Fruit fly (Drosophila melanogaster): Measurements from ENCODE around the gene fabp.

fabp gene

dm6 chr3R:11568873-11569450, 2.1 kb upstream of the fabp start, which contains the start of gene Mrp4 (continued):
- TF ChIP-seq lola (GFP tag; optimal IDR thresholded peaks at IDR 0.05) (no peak), CG18599 (GFP tag; optimal IDR thresholded peaks at IDR 0.05) (peak; percentile 54), CG11560 (tag; IDR thresholded peaks at IDR 0.05) (no peak), nerfin-1 (tag; optimal IDR thresholded peaks at IDR 0.05) (no peak), zen (tag; optimal IDR thresholded peaks at IDR 0.05) (no peak), CG8944 (GFP tag; optimal IDR thresholded peaks at IDR 0.05) (no peak), Ada2b (GFP tag; IDR thresholded peaks at IDR 0.05) (peak; percentile 15; the same call in 1 of the 2 replicates), CG6765 (GFP tag; optimal IDR thresholded peaks at IDR 0.05) (peak; percentile 48), h (optimal IDR thresholded peaks at IDR 0.05) (no peak), CG3995 (GFP tag; optimal IDR thresholded peaks at IDR 0.05) (peak; percentile 71), ems (GFP tag; optimal IDR thresholded peaks at IDR 0.05) (no peak), caup (GFP tag; optimal IDR thresholded peaks at IDR 0.05; ENCODE audit: severe bottlenecking) (peak; percentile 45), CG16813 (GFP tag; IDR thresholded peaks at IDR 0.05; ENCODE audit: partially characterized antibody) (0 out of 3 replicates have a peak, but pooled peaks have one; percentile 21), ken (GFP tag; IDR thresholded peaks at IDR 0.05) (no peak), E2f1 (GFP tag; IDR thresholded peaks at IDR 0.05) (no peak; the same call in 1 of the 2 replicates), Side (GFP tag; optimal IDR thresholded peaks at IDR 0.05) (peak; percentile 46), D19A (tag; optimal IDR thresholded peaks at IDR 0.05) (peak; percentile 10), odd (GFP tag; optimal IDR thresholded peaks at IDR 0.05) (peak; percentile 76), klu (GFP tag; IDR thresholded peaks at IDR 0.05) (no peak), CG4328 (GFP tag; optimal IDR thresholded peaks at IDR 0.05) (no peak), cad (GFP tag; optimal IDR thresholded peaks at IDR 0.05) (no peak), fd3F (GFP tag; optimal IDR thresholded peaks at IDR 0.05) (no peak), B-H2 (GFP tag; optimal IDR thresholded peaks at IDR 0.05) (peak; percentile 52), Pdp1 (GFP tag; optimal IDR thresholded peaks at IDR 0.05) (peak in 1 of 2 experiments; percentile 56), row (GFP tag; IDR thresholded peaks at IDR 0.05) (no peak; the same call in 2 of the 3 replicates), CG10979 (tag; optimal IDR thresholded peaks at IDR 0.05) (no peak), gem (tag; optimal IDR thresholded peaks at IDR 0.05) (no peak), CG15696 (tag; optimal IDR thresholded peaks at IDR 0.05) (no peak), lab (GFP tag; optimal IDR thresholded peaks at IDR 0.05) (peak; percentile 64), CG13296 (GFP tag; optimal IDR thresholded peaks at IDR 0.05) (peak; percentile 80), insv (GFP tag; optimal IDR thresholded peaks at IDR 0.05) (peak in 1 of 2 experiments; percentile 6), dpn (GFP tag; optimal IDR thresholded peaks at IDR 0.05) (no peak), Xbp1 (GFP tag; optimal IDR thresholded peaks at IDR 0.05) (no peak), Nf-YC (tag; optimal IDR thresholded peaks at IDR 0.05) (peak; percentile 38), PHDP (tag; optimal IDR thresholded peaks at IDR 0.05) (peak; percentile 50), Nf-YB (GFP tag; optimal IDR thresholded peaks at IDR 0.05) (no peak), jumu (GFP tag; optimal IDR thresholded peaks at IDR 0.05) (no peak), dm (GFP tag; optimal IDR thresholded peaks at IDR 0.05) (peak; percentile 37), CG1647 (GFP tag; optimal IDR thresholded peaks at IDR 0.05) (no peak), ro (GFP tag; IDR thresholded peaks at IDR 0.05) (no peak), zen2 (GFP tag; IDR thresholded peaks at IDR 0.05; ENCODE audit: partially characterized antibody) (peak; percentile 83; the same call in 2 of the 3 replicates), zfh2 (GFP tag; optimal IDR thresholded peaks at IDR 0.05) (no peak), exex (tag; optimal IDR thresholded peaks at IDR 0.05) (peak; percentile 7), tgo (GFP tag; IDR thresholded peaks at IDR 0.05) (no peak), CG7786 (GFP tag; optimal IDR thresholded peaks at IDR 0.05) (no peak), Aef1 (GFP tag; IDR thresholded peaks at IDR 0.05) (no peak), hkb (optimal IDR thresholded peaks at IDR 0.05) (no peak), hkb (GFP tag; IDR thresholded peaks at IDR 0.05) (peak; percentile 57; the same call in 1 of the 2 replicates), CG11456 (GFP tag; IDR thresholded peaks at IDR 0.05) (peak; percentile 34; the same call in 1 of the 3 replicates), CG18262 (tag; optimal IDR thresholded peaks at IDR 0.05) (peak; percentile 7)
